Fruit fly (Drosophila melanogaster): ENCODE results near the gene Drsl2.

The Drsl2 gene

dm6 chr3L:3314049-3314448 lies at the start of gene Drsl2:
Gene Drsl2 (plus strand): TSS chr3L:3314349.
- TF ChIP-seq lz (GFP tag; optimal IDR thresholded peaks at IDR 0.05) = peak; percentile 3
- TF ChIP-seq CG6163 (GFP tag; IDR thresholded peaks at IDR 0.05) = no peak
- peak; percentile 23 for TF ChIP-seq esn (GFP tag; optimal IDR thresholded peaks at IDR 0.05)

dm6 chr3L:3266306-3266705 lies 47.8 kb upstream of the Drsl2 start:
- TF ChIP-seq Lpt (GFP tag; optimal IDR thresholded peaks at IDR 0.05) (no peak), CG11902 (GFP tag; optimal IDR thresholded peaks at IDR 0.05) (no peak), ss (GFP tag; optimal IDR thresholded peaks at IDR 0.05) (no peak), dsx (GFP tag; optimal IDR thresholded peaks at IDR 0.05; ENCODE audit: poor library complexity, severe bottlenecking) (no peak), dac (GFP tag; optimal IDR thresholded peaks at IDR 0.05) (no peak), net (GFP tag; optimal IDR thresholded peaks at IDR 0.05) (no peak), CG11294 (GFP tag; IDR thresholded peaks at IDR 0.05) (no peak), CG9139 (GFP tag; optimal IDR thresholded peaks at IDR 0.05) (no peak), Ets96B (tag; optimal IDR thresholded peaks at IDR 0.05) (no peak), CG10669 (GFP tag; optimal IDR thresholded peaks at IDR 0.05) (no peak), Sox102F (GFP tag; optimal IDR thresholded peaks at IDR 0.05) (no peak), OdsH (GFP tag; optimal IDR thresholded peaks at IDR 0.05) (no peak), CG16779 (tag; optimal IDR thresholded peaks at IDR 0.05) (no peak), CG8632 (GFP tag; optimal IDR thresholded peaks at IDR 0.05) (no peak), CG6792 (GFP tag; optimal IDR thresholded peaks at IDR 0.05) (no peak), cyc (GFP tag; optimal IDR thresholded peaks at IDR 0.05) (no peak), vri (GFP tag; optimal IDR thresholded peaks at IDR 0.05) (no peak)

- TF ChIP-seq dac (GFP tag; optimal IDR thresholded peaks at IDR 0.05) (no peak), CG11762 (GFP tag; optimal IDR thresholded peaks at IDR 0.05; ENCODE audit: insufficient read depth) (no peak), CG15336 (GFP tag; IDR thresholded peaks at IDR 0.05) (no peak), Gug (GFP tag; IDR thresholded peaks at IDR 0.05) (no peak), CG32006 (GFP tag; optimal IDR thresholded peaks at IDR 0.05) (no peak), salr (GFP tag; optimal IDR thresholded peaks at IDR 0.05) (no peak), CG3032 (tag; optimal IDR thresholded peaks at IDR 0.05) (no peak), net (GFP tag; optimal IDR thresholded peaks at IDR 0.05) (no peak), CG6276 (GFP tag; optimal IDR thresholded peaks at IDR 0.05) (no peak), spab (GFP tag; optimal IDR thresholded peaks at IDR 0.05) (no peak), esn (GFP tag; optimal IDR thresholded peaks at IDR 0.05) (no peak), CG9139 (GFP tag; optimal IDR thresholded peaks at IDR 0.05) (no peak)
Observed at dm6 chr3L:3268161-3268560, 46.0 kb upstream of the Drsl2 start, which contains the start of gene CG34265. Gene CG34265 (plus strand): TSS chr3L:3268461.

dm6 chr3L:3270736-3271135 lies 43.4 kb upstream of the Drsl2 start, which contains the start of gene CG14960:
Gene CG14960 (plus strand): TSS chr3L:3271036.
- TF ChIP-seq CG6163 (GFP tag; IDR thresholded peaks at IDR 0.05) (peak; percentile 30; the same call in 1 of the 3 replicates), vri (GFP tag; optimal IDR thresholded peaks at IDR 0.05) (no peak), Eip78C (GFP tag) (peak; percentile 54)

- TF ChIP-seq pdm3 (GFP tag; optimal IDR thresholded peaks at IDR 0.05) (no peak), Hr4 (GFP tag; optimal IDR thresholded peaks at IDR 0.05) (peak; percentile 40), Blimp-1 (GFP tag; optimal IDR thresholded peaks at IDR 0.05) (peak; percentile 59), CG3032 (tag; optimal IDR thresholded peaks at IDR 0.05) (no peak), CG34406 (GFP tag; optimal IDR thresholded peaks at IDR 0.05) (no peak), CG32006 (GFP tag; optimal IDR thresholded peaks at IDR 0.05) (peak; percentile 54), CG15336 (GFP tag; IDR thresholded peaks at IDR 0.05) (0 out of 2 replicates have a peak, but pooled peaks have one; percentile 16), CG3919 (GFP tag; optimal IDR thresholded peaks at IDR 0.05) (peak; percentile 6), Sox15 (GFP tag; optimal IDR thresholded peaks at IDR 0.05) (no peak), OdsH (GFP tag; optimal IDR thresholded peaks at IDR 0.05) (no peak), fkh (GFP tag; optimal IDR thresholded peaks at IDR 0.05) (no peak), CG6276 (GFP tag; optimal IDR thresholded peaks at IDR 0.05) (no peak), Eip78C (GFP tag) (peak; percentile 76), achi (GFP tag; optimal IDR thresholded peaks at IDR 0.05) (peak; percentile 17), CG6854 (GFP tag; optimal IDR thresholded peaks at IDR 0.05) (no peak), CG6808 (GFP tag; optimal IDR thresholded peaks at IDR 0.05) (no peak)
Observed at dm6 chr3L:3274463-3275177, 39.5 kb upstream of the Drsl2 start.
